Worm (Caenorhabditis elegans) whole organism, late embryonic: ENCODE data around the gene B0454.8.

Source experiments
- C08G9.2 ChIP-seq: sonication (generic microtip); optimal IDR thresholded peaks from 2 replicates; lab custom pipeline; 2016; ENCODE audit warnings: mild to moderate bottlenecking, missing genetic modification characterization, moderate library complexity, missing compliant biosample characterization
- C38D4.7 ChIP-seq: fragments of 200-800 bp; sonication (Bioruptor generic); optimal IDR thresholded peaks from 2 replicates; lab custom pipeline; 2018; ENCODE audit warnings: mild to moderate bottlenecking, missing genetic modification characterization, moderate library complexity, missing compliant biosample characterization
- F13H6.1 ChIP-seq: sonication (generic microtip); optimal IDR thresholded peaks from 2 replicates; lab custom pipeline; 2016; ENCODE audit warnings: missing genetic modification characterization, missing compliant biosample characterization
- K02D7.2 ChIP-seq: sonication (generic microtip); optimal IDR thresholded peaks from 2 replicates; lab custom pipeline; 2017; ENCODE audit warnings: mild to moderate bottlenecking, missing genetic modification characterization, missing compliant biosample characterization
- ahr-1 ChIP-seq: sonication (generic microtip); optimal IDR thresholded peaks from 2 replicates; lab custom pipeline; 2016; ENCODE audit warnings: missing genetic modification characterization, missing compliant biosample characterization
- ceh-18 ChIP-seq: sonication (generic microtip); optimal IDR thresholded peaks from 2 replicates; lab custom pipeline; 2016; ENCODE audit warnings: missing genetic modification characterization, missing compliant biosample characterization
- ceh-2 ChIP-seq: sonication (generic microtip); optimal IDR thresholded peaks from 2 replicates; lab custom pipeline; 2016; ENCODE audit warnings: missing genotype, missing genetic modification characterization, missing compliant biosample characterization
- ceh-34 ChIP-seq: sonication (generic microtip); optimal IDR thresholded peaks from 2 replicates; lab custom pipeline; 2016; ENCODE audit warnings: mild to moderate bottlenecking, missing genetic modification characterization, missing compliant biosample characterization
- ceh-6 ChIP-seq: fragments of 200-800 bp; sonication (Bioruptor generic); optimal IDR thresholded peaks from 2 replicates; lab custom pipeline; 2018; ENCODE audit warnings: mild to moderate bottlenecking, missing genetic modification characterization, missing compliant biosample characterization
- che-1 ChIP-seq: sonication (generic microtip); optimal IDR thresholded peaks from 2 replicates; lab custom pipeline; 2016; ENCODE audit warnings: mild to moderate bottlenecking, missing genetic modification characterization, missing compliant biosample characterization
- dmd-4 ChIP-seq: sonication (generic microtip); optimal IDR thresholded peaks from 2 replicates; lab custom pipeline; 2016; ENCODE audit warnings: borderline replicate concordance, missing genetic modification characterization, missing compliant biosample characterization
- elt-2 ChIP-seq: sonication (generic microtip); optimal IDR thresholded peaks from 2 replicates; lab custom pipeline; 2016; ENCODE audit warnings: missing genetic modification reagents, missing genetic modification characterization, missing compliant biosample characterization
- elt-4 ChIP-seq: sonication (generic microtip); optimal IDR thresholded peaks from 2 replicates; lab custom pipeline; 2016; ENCODE audit warnings: missing genetic modification characterization, missing compliant biosample characterization
- fax-1 ChIP-seq: sonication (generic microtip); optimal IDR thresholded peaks from 2 replicates; lab custom pipeline; 2016; ENCODE audit warnings: missing genotype, missing genetic modification characterization, missing compliant biosample characterization
- fkh-10 ChIP-seq: fragments of 150-350 bp; optimal IDR thresholded peaks from 2 replicates; lab custom pipeline; 2014; ENCODE audit warnings: missing biosample characterization, missing genetic modification reagents, missing genetic modification characterization
- fkh-6 ChIP-seq: sonication (generic microtip); optimal IDR thresholded peaks from 2 replicates; lab custom pipeline; 2016; ENCODE audit warnings: missing genetic modification characterization, missing compliant biosample characterization
- gmeb-2 ChIP-seq: sonication (generic microtip); optimal IDR thresholded peaks from 2 replicates; lab custom pipeline; 2016; ENCODE audit warnings: missing genetic modification characterization, inconsistent platforms, missing compliant biosample characterization
- hlh-30 ChIP-seq: sonication (generic microtip); optimal IDR thresholded peaks from 2 replicates; lab custom pipeline; 2017; ENCODE audit warnings: antibody characterized with exemption, missing genetic modification characterization, missing compliant biosample characterization; ENCODE audit not compliant: insufficient read depth
- hlh-8 ChIP-seq: sonication (generic microtip); optimal IDR thresholded peaks from 2 replicates; lab custom pipeline; 2016; ENCODE audit warnings: missing genotype, missing genetic modification characterization, missing compliant biosample characterization
- lin-11 ChIP-seq: fragments of 200-800 bp; sonication (Bioruptor generic); optimal IDR thresholded peaks from 2 replicates; lab custom pipeline; 2018; ENCODE audit warnings: mild to moderate bottlenecking, missing genetic modification characterization, missing compliant biosample characterization
- madf-2 ChIP-seq: sonication (generic microtip); optimal IDR thresholded peaks from 2 replicates; lab custom pipeline; 2017; ENCODE audit warnings: missing genetic modification characterization, missing compliant biosample characterization
- mec-3 ChIP-seq: sonication (generic microtip); optimal IDR thresholded peaks from 2 replicates; lab custom pipeline; 2016; ENCODE audit warnings: borderline replicate concordance, missing genetic modification characterization, missing compliant biosample characterization
- nhr-11 ChIP-seq: fragments of 150-350 bp; optimal IDR thresholded peaks from 2 replicates; lab custom pipeline; 2014; ENCODE audit warnings: missing biosample characterization, missing genetic modification characterization
- npax-4 ChIP-seq: sonication (generic microtip); optimal IDR thresholded peaks from 2 replicates; lab custom pipeline; 2016; ENCODE audit warnings: missing genetic modification characterization, missing compliant biosample characterization
- odd-2 ChIP-seq: sonication (generic microtip); optimal IDR thresholded peaks from 2 replicates; lab custom pipeline; 2017; ENCODE audit warnings: antibody characterized with exemption, mild to moderate bottlenecking, missing genetic modification characterization, missing compliant biosample characterization
- pag-3 ChIP-seq: sonication (generic microtip); optimal IDR thresholded peaks from 2 replicates; lab custom pipeline; 2016; ENCODE audit warnings: missing compliant biosample characterization, missing genetic modification characterization, borderline replicate concordance
- pat-9 ChIP-seq: fragments of 200-800 bp; sonication (Bioruptor generic); optimal IDR thresholded peaks from 2 replicates; lab custom pipeline; 2018; ENCODE audit warnings: mild to moderate bottlenecking, missing genetic modification characterization, moderate library complexity, missing compliant biosample characterization
- pax-1 ChIP-seq: fragments of 150-350 bp; optimal IDR thresholded peaks from 2 replicates; lab custom pipeline; 2014; ENCODE audit warnings: missing biosample characterization, missing genetic modification characterization
- pha-2 ChIP-seq: sonication (generic microtip); optimal IDR thresholded peaks from 2 replicates; lab custom pipeline; 2017; ENCODE audit warnings: mild to moderate bottlenecking, missing genetic modification characterization, missing compliant biosample characterization
- pha-4 ChIP-seq: fragments of 150-350 bp; optimal IDR thresholded peaks from 2 replicates; lab custom pipeline; 2018; ENCODE audit warnings: missing biosample characterization, missing genetic modification reagents, missing genetic modification characterization
- pqm-1 ChIP-seq: sonication (generic microtip); optimal IDR thresholded peaks from 2 replicates; lab custom pipeline; 2016; ENCODE audit warnings: missing genetic modification characterization, missing compliant biosample characterization
- pros-1 ChIP-seq: fragments of 150-350 bp; optimal IDR thresholded peaks from 2 replicates; lab custom pipeline; 2014; ENCODE audit warnings: missing biosample characterization, missing genetic modification reagents, missing genetic modification characterization
- rnt-1 ChIP-seq: sonication (generic microtip); optimal IDR thresholded peaks from 2 replicates; lab custom pipeline; 2016; ENCODE audit warnings: missing genetic modification characterization, missing compliant biosample characterization
- sox-2 ChIP-seq: fragments of 200-800 bp; sonication (Bioruptor generic); IDR thresholded peaks from 2 replicates; pipeline ENCODE4 v1.3.6; 2022; ENCODE audit warnings: missing genetic modification reagents, missing genetic modification characterization, missing compliant biosample characterization
- syd-9 ChIP-seq: sonication (generic microtip); optimal IDR thresholded peaks from 2 replicates; lab custom pipeline; 2016; ENCODE audit warnings: mild to moderate bottlenecking, missing genetic modification characterization, moderate library complexity, missing compliant biosample characterization
- tbx-7 ChIP-seq: sonication (generic microtip); optimal IDR thresholded peaks from 2 replicates; lab custom pipeline; 2016; ENCODE audit warnings: missing genotype, missing genetic modification characterization, missing compliant biosample characterization
- zip-5 ChIP-seq: sonication (generic microtip); optimal IDR thresholded peaks from 2 replicates; lab custom pipeline; 2016; ENCODE audit warnings: missing genetic modification characterization, missing compliant biosample characterization

Gene B0454.8

DNA sequence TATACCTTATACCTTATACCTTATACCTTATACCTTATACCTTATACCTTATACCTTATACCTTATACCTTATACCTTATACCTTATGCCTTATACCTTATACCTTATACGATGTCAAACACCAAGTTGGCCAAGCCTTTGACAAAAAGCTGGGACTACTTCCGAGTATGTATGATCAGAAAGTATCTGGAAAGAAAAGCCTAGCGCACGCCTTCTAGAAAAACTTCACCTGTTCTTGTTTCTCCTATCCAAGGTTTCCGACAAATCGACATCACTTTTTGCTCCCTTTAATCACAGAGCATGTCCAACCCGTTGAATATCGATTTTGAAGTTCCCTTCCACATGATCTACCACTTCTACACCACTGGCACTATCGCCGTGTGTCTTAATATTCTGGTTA is 5.1 kb upstream of the B0454.8 start, which contains the start of gene sri-28:
TSS of gene sri-28 (plus strand) at position 301 of the 400 bp plus-strand sequence.
- TF ChIP-seq gmeb-2 (tag; lab: Kevin White, UChicago): no peak
- no peak for TF ChIP-seq fkh-10
- TF ChIP-seq K02D7.2 (tag; lab: Kevin White, UChicago): no peak
- TF ChIP-seq mec-3 (tag; lab: Kevin White, UChicago): no peak
- TF ChIP-seq elt-2 (tag; lab: Kevin White, UChicago): no peak
- TF ChIP-seq syd-9 (tag; lab: Kevin White, UChicago): no peak
- no peak for TF ChIP-seq madf-2 (tag; lab: Kevin White, UChicago)
- no peak for TF ChIP-seq ceh-2 (tag; lab: Kevin White, UChicago)
- TF ChIP-seq pqm-1 (tag; lab: Kevin White, UChicago): no peak
- TF ChIP-seq lin-11 (tag; lab: Kevin White, UChicago): no peak
- TF ChIP-seq pha-4: no peak
- no peak for TF ChIP-seq F13H6.1
- no peak for TF ChIP-seq hlh-8 (tag; lab: Kevin White, UChicago)
- TF ChIP-seq fkh-6: no peak
- TF ChIP-seq C38D4.7 (GFP tag; lab: Kevin White, UChicago): no peak
- TF ChIP-seq hlh-30 (tag; lab: Kevin White, UChicago): no peak
- no peak for TF ChIP-seq dmd-4
- TF ChIP-seq ceh-6 (GFP tag; lab: Kevin White, UChicago): no peak
- TF ChIP-seq, all 69 proteins: peak for 0

DNA sequence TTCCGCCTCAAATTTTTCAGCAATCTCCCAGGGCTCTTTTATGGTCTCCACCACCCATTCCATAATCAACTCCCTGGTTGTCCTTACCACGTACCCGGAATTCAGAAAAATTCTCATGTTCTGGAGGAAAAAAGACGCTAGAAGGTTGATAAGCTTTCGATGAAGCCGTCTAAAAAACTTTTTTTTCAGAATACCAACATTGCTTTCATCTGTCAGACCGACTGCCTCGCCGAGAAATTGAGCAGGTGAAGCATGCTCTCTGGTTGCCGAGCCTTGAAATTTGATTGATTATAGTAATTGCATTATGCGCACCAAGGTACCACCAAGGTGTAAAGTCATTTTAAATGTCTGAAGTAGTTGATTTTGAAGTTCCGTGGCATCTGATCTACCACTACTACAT is 2.6 kb upstream of the B0454.8 start, which contains the start of gene sri-30:
TSS of gene sri-30 (plus strand) at position 301 of the 400 bp plus-strand sequence.
- TF ChIP-seq hlh-30 (tag; lab: Kevin White, UChicago) (no peak), dmd-4 (no peak), pros-1 (tag; lab: Kevin White, UChicago) (no peak), pat-9 (no peak), C08G9.2 (tag; lab: Kevin White, UChicago) (no peak)

ce11 chrII:3045422-3045821 is 2.2 kb upstream of the B0454.8 start:
- TF ChIP-seq pax-1 (tag; lab: Kevin White, UChicago) (no peak), ceh-18 (tag; lab: Kevin White, UChicago) (no peak), elt-4 (tag; lab: Kevin White, UChicago) (peak; percentile 29), zip-5 (tag; lab: Kevin White, UChicago) (no peak), K02D7.2 (tag; lab: Kevin White, UChicago) (no peak)

DNA sequence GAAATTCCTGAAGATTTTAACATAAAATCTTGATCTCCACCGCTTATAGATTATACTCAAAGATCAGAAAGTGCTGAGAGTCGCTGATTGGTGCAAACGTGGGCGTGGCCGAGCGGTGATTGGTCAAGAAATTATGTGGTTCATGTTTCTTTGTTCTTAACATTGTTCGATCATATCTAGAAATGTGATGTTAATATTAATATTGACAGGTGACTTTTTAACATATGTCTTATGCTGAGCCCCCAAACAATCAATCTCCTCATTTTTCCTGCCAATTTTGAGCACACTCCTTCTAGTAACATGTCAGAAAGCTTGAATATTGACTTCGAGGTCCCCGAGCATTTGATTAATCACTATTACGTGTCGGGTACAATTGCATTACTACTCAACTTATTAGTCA is 765 bp upstream of the B0454.8 start, which contains the start of gene sri-29:
TSS of gene sri-29 (plus strand) at position 301 of the 400 bp plus-strand sequence.
- TF ChIP-seq ahr-1 (tag; lab: Kevin White, UChicago): no peak
- TF ChIP-seq tbx-7 (tag; lab: Kevin White, UChicago): no peak
- TF ChIP-seq rnt-1: no peak
- TF ChIP-seq sox-2 (GFP tag; lab: Robert Waterston, UW): no peak
- TF ChIP-seq pha-2 (tag; lab: Kevin White, UChicago): no peak
- no peak for TF ChIP-seq pha-4
- TF ChIP-seq ceh-34 (tag; lab: Kevin White, UChicago): no peak
- TF ChIP-seq mec-3 (tag; lab: Kevin White, UChicago): no peak
- no peak for TF ChIP-seq pat-9
- TF ChIP-seq odd-2: no peak
- TF ChIP-seq npax-4 (tag; lab: Kevin White, UChicago): no peak
- TF ChIP-seq nhr-11: no peak
- no peak for TF ChIP-seq che-1 (tag; lab: Kevin White, UChicago)
- no peak for TF ChIP-seq fax-1 (tag; lab: Kevin White, UChicago)
- no peak for TF ChIP-seq pag-3 (tag; lab: Kevin White, UChicago)
